Fruit fly (Drosophila melanogaster) S2 (cell line): ENCODE measurements around the gene Polr1E.

Experiments used
- CG8478 ChIP-seq: fragments of >200 bp; optimal IDR thresholded peaks from 2 replicates; lab custom pipeline; 2018
- CTCF ChIP-seq, 2 experiments: fragments of >200 bp; optimal IDR thresholded peaks; 2 replicates each; lab custom pipeline; 2018

DNA sequence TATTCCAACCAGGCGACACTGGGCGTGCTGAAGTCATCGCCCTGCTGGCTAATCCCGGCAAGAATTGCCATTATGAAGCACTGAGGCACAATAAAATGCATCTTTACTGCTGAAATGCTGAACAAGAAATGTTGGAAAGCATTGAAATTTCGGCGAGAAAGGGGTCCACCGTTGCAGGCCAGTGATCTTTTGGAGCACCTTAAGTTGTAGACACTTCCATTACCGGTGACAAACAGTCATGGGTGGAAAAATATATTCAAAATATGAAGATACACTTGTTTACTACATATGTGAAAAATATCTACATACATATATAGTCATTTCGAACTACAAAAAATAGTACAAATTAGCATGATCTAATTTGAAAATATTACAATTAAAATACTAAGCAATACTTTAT, 1.2 kb upstream of the Polr1E start, which contains the start of gene CG7126:
- no peak for TF ChIP-seq CTCF (optimal IDR thresholded peaks at IDR 0.05; lab: Kevin White, UChicago)
- TF ChIP-seq CG8478 (lab: Kevin White, UChicago) = no peak
